Fruit fly (Drosophila melanogaster): Measurements from ENCODE around the gene Scsalpha1.

Gene Scsalpha1

DNA sequence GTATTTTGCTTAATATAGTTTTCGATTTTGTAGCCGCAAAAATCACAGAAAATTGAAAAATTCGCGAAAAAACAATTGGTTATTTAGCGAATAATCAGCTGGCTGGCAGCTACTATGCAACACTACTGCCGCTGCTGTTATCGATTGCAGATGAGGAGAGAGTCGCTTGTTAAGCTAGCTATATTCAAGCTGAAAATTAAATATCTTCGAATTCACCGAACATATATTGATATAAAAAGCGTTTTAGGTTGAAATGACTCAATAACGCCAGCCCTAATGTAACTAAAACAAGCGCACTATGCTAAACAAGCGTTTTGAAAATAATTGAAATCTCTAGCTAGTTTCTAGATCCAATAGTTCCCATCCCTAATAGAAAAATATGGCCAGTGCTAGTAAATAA lies 7.7 kb upstream of the Scsalpha1 start, which contains the start of the genes CG32264, ntc and IntS10:
CG32264 (minus strand) TSS at position 130 of the 400 bp plus-strand sequence.
ntc (minus strand) TSS at position 130 of the 400 bp plus-strand sequence.
IntS10 (plus strand) TSS at position 381 of the 400 bp plus-strand sequence.
- TF ChIP-seq ey (GFP tag; optimal IDR thresholded peaks at IDR 0.05) = peak; percentile 76
- no peak for TF ChIP-seq Dif (GFP tag; optimal IDR thresholded peaks at IDR 0.05; ENCODE audit: partially characterized antibody)
- TF ChIP-seq CG9705 (GFP tag; optimal IDR thresholded peaks at IDR 0.05) = peak; percentile 30
- TF ChIP-seq CrebA (GFP tag; optimal IDR thresholded peaks at IDR 0.05; ENCODE audit: borderline replicate concordance) = no peak
- no peak for TF ChIP-seq N (GFP tag; optimal IDR thresholded peaks at IDR 0.05)
- peak; percentile 40 for TF ChIP-seq psq (GFP tag; optimal IDR thresholded peaks at IDR 0.05)
- peak; percentile 79 for TF ChIP-seq br (GFP tag; optimal IDR thresholded peaks at IDR 0.05)
- TF ChIP-seq dmrt93B (GFP tag; optimal IDR thresholded peaks at IDR 0.05) = no peak
- TF ChIP-seq Myc (optimal IDR thresholded peaks at IDR 0.05) = peak; percentile 93
- TF ChIP-seq Sp1 (GFP tag; optimal IDR thresholded peaks at IDR 0.05) = peak; percentile 62
- TF ChIP-seq lola (GFP tag; optimal IDR thresholded peaks at IDR 0.05) = no peak
- peak; percentile 84 for TF ChIP-seq woc (GFP tag; optimal IDR thresholded peaks at IDR 0.05)
- peak in 1 of 2 experiments; percentile 80 for TF ChIP-seq foxo (GFP tag; optimal IDR thresholded peaks at IDR 0.05)
- no peak for TF ChIP-seq CG32264 (GFP tag; optimal IDR thresholded peaks at IDR 0.05)
- TF ChIP-seq Dfd (GFP tag; optimal IDR thresholded peaks at IDR 0.05) = no peak
- no peak for TF ChIP-seq tai (GFP tag; optimal IDR thresholded peaks at IDR 0.05)
- TF ChIP-seq fru (GFP tag; optimal IDR thresholded peaks at IDR 0.05) = peak; percentile 74
- TF ChIP-seq Hr83 (GFP tag; optimal IDR thresholded peaks at IDR 0.05; ENCODE audit: poor library complexity, severe bottlenecking) = peak; percentile 3
- peak; percentile 69 for TF ChIP-seq sv (GFP tag; optimal IDR thresholded peaks at IDR 0.05)
- peak; percentile 80 for TF ChIP-seq h (GFP tag; optimal IDR thresholded peaks at IDR 0.05)
- TF ChIP-seq HLH106 (tag; optimal IDR thresholded peaks at IDR 0.05) = peak; percentile 55
- TF ChIP-seq Rel (GFP tag; optimal IDR thresholded peaks at IDR 0.05) = no peak
- TF ChIP-seq Rel (tag; optimal IDR thresholded peaks at IDR 0.05) = peak; percentile 45
- TF ChIP-seq usp (GFP tag; optimal IDR thresholded peaks at IDR 0.05) = no peak
- peak; percentile 79 for TF ChIP-seq rgr (GFP tag; optimal IDR thresholded peaks at IDR 0.05)
- TF ChIP-seq pan (optimal IDR thresholded peaks at IDR 0.05) = no peak
- no peak for TF ChIP-seq Mio (GFP tag; optimal IDR thresholded peaks at IDR 0.05)
- TF ChIP-seq sage (GFP tag; optimal IDR thresholded peaks at IDR 0.05) = no peak
- peak; percentile 15 for TF ChIP-seq dsf (GFP tag; optimal IDR thresholded peaks at IDR 0.05; ENCODE audit: borderline replicate concordance)
- no peak for TF ChIP-seq Hr78 (GFP tag; optimal IDR thresholded peaks at IDR 0.05)
- TF ChIP-seq Hnf4 (GFP tag; optimal IDR thresholded peaks at IDR 0.05) = peak; percentile 70
- no peak for TF ChIP-seq brk (GFP tag; optimal IDR thresholded peaks at IDR 0.05)
- no peak for TF ChIP-seq GATAd (GFP tag; optimal IDR thresholded peaks at IDR 0.05)
- peak; percentile 73 for TF ChIP-seq OdsH (GFP tag; optimal IDR thresholded peaks at IDR 0.05)
- no peak for TF ChIP-seq jim (GFP tag; optimal IDR thresholded peaks at IDR 0.05)
- TF ChIP-seq dl (GFP tag; optimal IDR thresholded peaks at IDR 0.05; ENCODE audit: insufficient read depth in 1 of 2, partially characterized antibody in 2 of 2) = no peak
- TF ChIP-seq Abd-B (GFP tag; optimal IDR thresholded peaks at IDR 0.05) = no peak
- TF ChIP-seq Vsx2 (GFP tag; optimal IDR thresholded peaks at IDR 0.05; ENCODE audit: partially characterized antibody) = no peak
- peak; percentile 66 for TF ChIP-seq Jra (GFP tag; optimal IDR thresholded peaks at IDR 0.05)

DNA sequence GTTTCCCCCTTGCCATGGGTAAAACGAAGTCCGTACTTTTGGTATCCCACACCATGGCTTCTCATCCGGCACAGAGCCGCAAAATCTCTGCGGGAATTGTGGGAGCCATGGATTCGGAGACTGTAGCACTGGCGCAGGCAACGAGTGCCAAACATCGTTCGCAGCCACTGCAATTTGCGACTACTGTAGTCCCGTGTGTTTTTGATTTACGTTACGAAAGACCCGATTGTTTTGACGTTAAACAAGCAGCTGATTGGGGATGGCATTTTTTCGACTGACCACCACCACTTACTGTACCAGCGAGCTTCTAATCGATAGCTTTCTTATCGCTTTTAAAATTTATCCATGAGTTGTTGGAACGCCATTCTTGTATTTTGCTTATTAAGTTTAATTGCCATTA lies 4.1 kb upstream of the Scsalpha1 start, which contains the start of gene CG32262:
CG32262 (minus strand) TSS at position 254 of the 400 bp plus-strand sequence.
- no peak for TF ChIP-seq Hr78 (GFP tag; optimal IDR thresholded peaks at IDR 0.05)
- no peak for TF ChIP-seq br (GFP tag; optimal IDR thresholded peaks at IDR 0.05)
- TF ChIP-seq GATAd (GFP tag; optimal IDR thresholded peaks at IDR 0.05) = no peak
- TF ChIP-seq dmrt93B (GFP tag; optimal IDR thresholded peaks at IDR 0.05) = no peak
- no peak for TF ChIP-seq CrebA (GFP tag; optimal IDR thresholded peaks at IDR 0.05; ENCODE audit: borderline replicate concordance)
- TF ChIP-seq CG32264 (GFP tag; optimal IDR thresholded peaks at IDR 0.05) = no peak
- no peak for TF ChIP-seq Jra (GFP tag; optimal IDR thresholded peaks at IDR 0.05)
- no peak for TF ChIP-seq Dfd (GFP tag; optimal IDR thresholded peaks at IDR 0.05)
- TF ChIP-seq CG9705 (GFP tag; optimal IDR thresholded peaks at IDR 0.05) = no peak
- TF ChIP-seq lola (GFP tag; optimal IDR thresholded peaks at IDR 0.05) = no peak
- TF ChIP-seq OdsH (GFP tag; optimal IDR thresholded peaks at IDR 0.05) = no peak
- TF ChIP-seq tai (GFP tag; optimal IDR thresholded peaks at IDR 0.05) = no peak

Measured in whole organism, wandering third instar larva.